Fruit fly (Drosophila melanogaster) whole organism, embryonic: ENCODE results near the gene CG14820.

Experiments used
- Adf1 ChIP-seq: fragments of 200-800 bp; sonication (Bioruptor generic); IDR thresholded peaks from 2 replicates; pipeline ENCODE4 v1.3.6; 2022; ENCODE audit warnings: missing biosample characterization, missing genetic modification characterization
- Asciz ChIP-seq: fragments of 200-800 bp; sonication (Bioruptor generic); optimal IDR thresholded peaks from 2 replicates; lab custom pipeline; 2017; ENCODE audit warnings: missing biosample characterization, mild to moderate bottlenecking, missing genetic modification characterization, missing genetic modification reagents
- CG10209 ChIP-seq: fragments of 200-800 bp; sonication (Bioruptor generic); optimal IDR thresholded peaks from 3 replicates; lab custom pipeline; 2017; ENCODE audit warnings: missing biosample characterization, mild to moderate bottlenecking, missing genetic modification characterization, missing genetic modification reagents
- CG11504 ChIP-seq: fragments of 200-800 bp; sonication (Bioruptor generic); optimal IDR thresholded peaks from 3 replicates; lab custom pipeline; 2019; ENCODE audit warnings: missing biosample characterization, mild to moderate bottlenecking, missing genetic modification characterization, moderate library complexity
- CG11696 ChIP-seq: fragments of 200-800 bp; sonication (Bioruptor generic); IDR thresholded peaks from 2 replicates; pipeline ENCODE4 v1.3.6; 2022; ENCODE audit warnings: missing biosample characterization, missing genetic modification characterization
- CG1832 ChIP-seq: fragments of 200-800 bp; sonication (Bioruptor generic); optimal IDR thresholded peaks from 2 replicates; lab custom pipeline; 2017; ENCODE audit warnings: missing biosample characterization, mild to moderate bottlenecking, missing genetic modification characterization, inconsistent platforms
- CG3281 ChIP-seq: fragments of 200-800 bp; sonication (Bioruptor generic); optimal IDR thresholded peaks from 3 replicates; lab custom pipeline; 2017; ENCODE audit warnings: missing biosample characterization, mild to moderate bottlenecking, missing genetic modification characterization
- CG3995 ChIP-seq: fragments of 200-800 bp; sonication (Bioruptor generic); optimal IDR thresholded peaks from 3 replicates; lab custom pipeline; 2016; ENCODE audit warnings: missing biosample characterization, missing genetic modification characterization
- CG6272 ChIP-seq: fragments of 200-800 bp; sonication (Bioruptor generic); IDR thresholded peaks from 2 replicates; pipeline ENCODE4 v1.3.6; 2022; ENCODE audit warnings: missing biosample characterization, missing genetic modification characterization
- CG6689 ChIP-seq: fragments of 200-800 bp; sonication (Bioruptor generic); IDR thresholded peaks from 2 replicates; pipeline ENCODE4 v1.3.6; 2022; ENCODE audit warnings: missing biosample characterization, missing genetic modification characterization
- CG7745 ChIP-seq: fragments of 200-800 bp; sonication (Bioruptor generic); optimal IDR thresholded peaks from 2 replicates; lab custom pipeline; 2018; ENCODE audit warnings: missing biosample characterization, mild to moderate bottlenecking, missing genetic modification characterization, moderate library complexity
- CG7786 ChIP-seq: fragments of 200-800 bp; sonication (Bioruptor generic); optimal IDR thresholded peaks from 2 replicates; lab custom pipeline; 2016; ENCODE audit warnings: missing biosample characterization, missing genetic modification characterization
- CG7928 ChIP-seq: fragments of 200-800 bp; sonication (Bioruptor generic); optimal IDR thresholded peaks from 2 replicates; lab custom pipeline; 2017; ENCODE audit warnings: missing biosample characterization, mild to moderate bottlenecking, missing genetic modification characterization
- CG8478 ChIP-seq: fragments of >200 bp; optimal IDR thresholded peaks from 2 replicates; lab custom pipeline; 2018
- CHES-1-like ChIP-seq: fragments of 200-800 bp; sonication (Bioruptor generic); optimal IDR thresholded peaks from 2 replicates; lab custom pipeline; 2016; ENCODE audit warnings: missing biosample characterization, missing genetic modification characterization
- Camta ChIP-seq: fragments of 200-800 bp; sonication (Bioruptor generic); optimal IDR thresholded peaks from 2 replicates; lab custom pipeline; 2016; ENCODE audit warnings: missing biosample characterization, missing genetic modification characterization
- Doc2 ChIP-seq: fragments of 200-800 bp; sonication (Bioruptor generic); IDR thresholded peaks from 2 replicates; pipeline ENCODE4 v1.3.6; 2022; ENCODE audit warnings: missing biosample characterization, missing genetic modification characterization
- Hey ChIP-seq: fragments of 200-800 bp; sonication (Bioruptor generic); optimal IDR thresholded peaks from 3 replicates; lab custom pipeline; 2018; ENCODE audit warnings: missing biosample characterization, mild to moderate bottlenecking, missing genetic modification characterization
- Hmx ChIP-seq: fragments of 200-800 bp; sonication (Bioruptor generic); optimal IDR thresholded peaks from 2 replicates; lab custom pipeline; 2016; ENCODE audit warnings: missing biosample characterization, missing genetic modification characterization
- Hr78 ChIP-seq, 2 experiments: fragments of 200-800 bp in 1 of 2; fragments of >200 bp in 1 of 2; sonication (Bioruptor generic) in 1 of 2; optimal IDR thresholded peaks; 2 replicates each; lab custom pipeline; 2017 to 2019; ENCODE audit warnings: missing biosample characterization in 2 of 2, missing genetic modification characterization in 2 of 2, mild to moderate bottlenecking in 1 of 2, moderate library complexity in 1 of 2
- Lhr ChIP-seq: fragments of 200-800 bp; sonication (Bioruptor generic); optimal IDR thresholded peaks from 3 replicates; lab custom pipeline; 2017; ENCODE audit warnings: mild to moderate bottlenecking, missing biosample characterization, missing genetic modification reagents, missing genetic modification characterization
- Lim3 ChIP-seq: fragments of 200-800 bp; sonication (Bioruptor generic); IDR thresholded peaks from 2 replicates; pipeline ENCODE4 v1.3.6; 2022; ENCODE audit warnings: missing biosample characterization, missing genetic modification characterization
- NC2β ChIP-seq: fragments of 200-800 bp; sonication (Bioruptor generic); optimal IDR thresholded peaks from 2 replicates; lab custom pipeline; 2016; ENCODE audit warnings: missing biosample characterization, missing genetic modification characterization
- Optix ChIP-seq: fragments of 200-800 bp; sonication (Bioruptor generic); IDR thresholded peaks from 3 replicates; pipeline ENCODE4 v1.3.6; 2022; ENCODE audit warnings: missing biosample characterization, missing genetic modification characterization
- Ravus ChIP-seq: fragments of 200-800 bp; sonication (Bioruptor generic); IDR thresholded peaks from 2 replicates; pipeline ENCODE4 v1.3.6; 2022; ENCODE audit warnings: missing biosample characterization, missing genetic modification characterization
- Sox100B ChIP-seq: fragments of 200-800 bp; sonication (Bioruptor generic); optimal IDR thresholded peaks from 3 replicates; lab custom pipeline; 2018; ENCODE audit warnings: missing biosample characterization, mild to moderate bottlenecking, missing genetic modification characterization
- Tbp ChIP-seq: fragments of >200 bp; optimal IDR thresholded peaks from 2 replicates; lab custom pipeline; 2018; ENCODE audit warnings: missing biosample characterization, missing genetic modification characterization
- Usf ChIP-seq: fragments of 200-800 bp; sonication (Bioruptor generic); optimal IDR thresholded peaks from 2 replicates; lab custom pipeline; 2017; ENCODE audit warnings: missing genotype, missing biosample characterization, missing genetic modification characterization
- az2 ChIP-seq: fragments of 200-800 bp; sonication (Bioruptor generic); optimal IDR thresholded peaks from 3 replicates; lab custom pipeline; 2016; ENCODE audit warnings: missing biosample characterization, missing genetic modification characterization
- cato ChIP-seq: fragments of 200-800 bp; sonication (Bioruptor generic); optimal IDR thresholded peaks from 2 replicates; lab custom pipeline; 2016; ENCODE audit warnings: missing biosample characterization, missing genetic modification characterization, borderline replicate concordance
- cg ChIP-seq: fragments of 200-800 bp; sonication (Bioruptor generic); optimal IDR thresholded peaks from 3 replicates; lab custom pipeline; 2019; ENCODE audit warnings: missing biosample characterization, mild to moderate bottlenecking, missing genetic modification characterization, moderate library complexity
- chif ChIP-seq, 2 experiments: fragments of 200-800 bp; sonication (Bioruptor generic); optimal IDR thresholded peaks; 3 replicates each; lab custom pipeline; 2016; ENCODE audit warnings: missing biosample characterization in 2 of 2, missing genetic modification characterization in 2 of 2
- dan ChIP-seq: fragments of 200-800 bp; sonication (Bioruptor generic); IDR thresholded peaks from 2 replicates; pipeline ENCODE4 v1.3.6; 2022; ENCODE audit warnings: missing biosample characterization, missing genetic modification characterization
- en ChIP-seq: fragments of 200-800 bp; sonication (Bioruptor generic); optimal IDR thresholded peaks from 2 replicates; lab custom pipeline; 2016; ENCODE audit warnings: missing biosample characterization, missing genetic modification characterization
- gem ChIP-seq: fragments of 200-800 bp; sonication (Bioruptor generic); optimal IDR thresholded peaks from 2 replicates; lab custom pipeline; 2019; ENCODE audit warnings: missing biosample characterization, mild to moderate bottlenecking, missing genetic modification characterization, moderate library complexity
- gsb-n ChIP-seq: fragments of 200-800 bp; sonication (Bioruptor generic); optimal IDR thresholded peaks from 3 replicates; lab custom pipeline; 2018; ENCODE audit warnings: missing biosample characterization, mild to moderate bottlenecking, missing genetic modification characterization
- h ChIP-seq: fragments of >200 bp; optimal IDR thresholded peaks from 2 replicates; lab custom pipeline; 2017
- ind ChIP-seq: fragments of 200-800 bp; sonication (Bioruptor generic); optimal IDR thresholded peaks from 3 replicates; lab custom pipeline; 2016; ENCODE audit warnings: missing biosample characterization, missing genetic modification characterization
- jigr1 ChIP-seq: fragments of 200-800 bp; sonication (Bioruptor generic); IDR thresholded peaks from 3 replicates; pipeline ENCODE4 v1.3.6; 2022; ENCODE audit warnings: missing biosample characterization, missing genetic modification characterization
- kay ChIP-seq: fragments of 200-800 bp; sonication (Bioruptor generic); optimal IDR thresholded peaks from 2 replicates; lab custom pipeline; 2016; ENCODE audit warnings: missing biosample characterization, missing genetic modification characterization
- knrl ChIP-seq: fragments of 200-800 bp; sonication (Bioruptor generic); IDR thresholded peaks from 3 replicates; pipeline ENCODE4 v1.3.6; 2022; ENCODE audit warnings: missing biosample characterization, missing genetic modification characterization; ENCODE audit not compliant: partially characterized antibody
- nmo ChIP-seq: fragments of 200-800 bp; sonication (Bioruptor generic); optimal IDR thresholded peaks from 2 replicates; lab custom pipeline; 2018; ENCODE audit warnings: missing biosample characterization, mild to moderate bottlenecking, missing genetic modification characterization, moderate library complexity
- pan ChIP-seq, 4 experiments: fragments of >200 bp in 3 of 4; fragments of 200-800 bp in 1 of 4; sonication (Bioruptor generic) in 1 of 4; optimal IDR thresholded peaks in 3 of 4; IDR thresholded peaks in 1 of 4; 2 replicates each; pipeline versions ENCODE4 v1.3.6 to Lab custom; 2017 to 2022; ENCODE audit warnings: missing biosample characterization in 2 of 4, missing genetic modification characterization in 2 of 4, mixed read lengths in 1 of 4
- salm ChIP-seq: fragments of 200-800 bp; sonication (Bioruptor generic); optimal IDR thresholded peaks from 2 replicates; lab custom pipeline; 2018; ENCODE audit warnings: missing biosample characterization, mild to moderate bottlenecking, missing genetic modification characterization
- sob ChIP-seq: fragments of 200-800 bp; sonication (Bioruptor generic); IDR thresholded peaks from 2 replicates; pipeline ENCODE4 v1.3.6; 2022; ENCODE audit warnings: missing biosample characterization, missing genetic modification characterization
- tap ChIP-seq: fragments of 200-800 bp; optimal IDR thresholded peaks from 3 replicates; lab custom pipeline; 2019; ENCODE audit warnings: missing biosample characterization, mild to moderate bottlenecking, missing genetic modification characterization, moderate library complexity
- vnd ChIP-seq: fragments of 200-800 bp; sonication (Bioruptor generic); IDR thresholded peaks from 3 replicates; pipeline ENCODE4 v1.3.6; 2022; ENCODE audit warnings: missing biosample characterization, missing genetic modification characterization; ENCODE audit not compliant: partially characterized antibody
- yki ChIP-seq: fragments of >200 bp; optimal IDR thresholded peaks from 3 replicates; lab custom pipeline; 2018
- zf30C ChIP-seq: fragments of 200-800 bp; sonication (Bioruptor generic); optimal IDR thresholded peaks from 3 replicates; lab custom pipeline; 2018; ENCODE audit warnings: missing biosample characterization, mild to moderate bottlenecking, missing genetic modification characterization
- zfh1 ChIP-seq: fragments of 200-800 bp; sonication (Bioruptor generic); IDR thresholded peaks from 3 replicates; pipeline ENCODE4 v1.3.6; 2022; ENCODE audit warnings: missing biosample characterization, missing genetic modification characterization

CG14820 gene

DNA sequence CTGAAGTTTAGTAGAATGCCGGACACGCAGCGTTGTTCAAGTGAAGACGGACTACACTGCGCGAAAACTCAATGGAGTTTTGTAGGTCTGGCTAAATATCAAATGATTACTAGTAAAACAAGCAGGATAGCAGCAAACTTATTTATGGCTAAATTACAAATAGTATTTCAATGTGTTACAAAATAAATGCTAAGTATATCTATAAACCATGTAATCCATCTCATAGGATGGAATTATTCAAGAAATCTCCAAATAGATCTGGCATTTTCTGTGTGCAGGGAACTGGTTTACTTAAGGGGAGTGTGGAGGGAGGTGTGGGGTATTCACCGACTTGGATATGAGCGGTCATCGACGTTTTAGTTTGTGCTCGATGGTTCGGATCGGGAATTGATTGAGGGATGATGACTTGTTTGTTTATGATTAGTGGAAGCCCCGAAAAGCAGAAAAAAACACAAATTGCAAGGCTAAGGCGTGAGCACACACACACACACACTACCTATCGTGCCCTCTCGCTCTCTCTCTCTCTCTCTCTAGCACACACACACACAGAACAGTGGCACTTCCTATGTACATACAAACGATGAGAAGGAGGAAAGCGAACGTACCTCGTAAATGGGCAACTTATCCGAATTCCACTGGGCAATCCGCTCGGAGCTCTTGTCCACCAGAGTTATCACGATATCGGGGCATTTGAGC, 31.2 kb downstream of the CG14820 start (continued):
- peak; percentile 10; the same call in 1 of the 3 replicates for TF ChIP-seq jigr1
- TF ChIP-seq nmo (GFP tag; lab: Kevin White, UChicago): peak; percentile 86
- TF ChIP-seq dan (GFP tag; lab: Robert Waterston, UW): no peak
- peak; percentile 91 for TF ChIP-seq gem
- TF ChIP-seq CG11504: peak; percentile 86
- peak; percentile 90 for TF ChIP-seq zf30C (GFP tag; lab: Kevin White, UChicago)
- TF ChIP-seq pan (optimal IDR thresholded peaks at IDR 0.05; lab: Kevin White, UChicago): no peak
- TF ChIP-seq pan (GFP tag; optimal IDR thresholded peaks at IDR 0.05 in 1 of 2, IDR thresholded peaks at IDR 0.05 in 1 of 2): peak in 1 of 2 experiments; percentile 72
- no peak for TF ChIP-seq CG7745 (tag; lab: Kevin White, UChicago)
- peak; percentile 63 for TF ChIP-seq Lhr (GFP tag; lab: Kevin White, UChicago)
- TF ChIP-seq Usf (GFP tag; lab: Kevin White, UChicago): peak; percentile 54
- peak; percentile 71 for TF ChIP-seq sob
- peak; percentile 24 for TF ChIP-seq CG7928
- peak; percentile 85 for TF ChIP-seq az2 (GFP tag; lab: Kevin White, UChicago)
- TF ChIP-seq Tbp (GFP tag; lab: Kevin White, UChicago): no peak
- peak; percentile 52 for TF ChIP-seq CG6272 (GFP tag; lab: Robert Waterston, UW)
- no peak for TF ChIP-seq Hey (tag; lab: Kevin White, UChicago)
- TF ChIP-seq cg (GFP tag; lab: Kevin White, UChicago): peak; percentile 86
- TF ChIP-seq Adf1 (GFP tag; lab: Robert Waterston, UW): peak; percentile 30; the same call in 1 of the 2 replicates
- TF ChIP-seq CHES-1-like: peak; percentile 76
- TF ChIP-seq Hr78 (GFP tag; optimal IDR thresholded peaks at IDR 0.05; lab: Kevin White, UChicago): peak in 1 of 2 experiments; percentile 60
- peak; percentile 80 for TF ChIP-seq tap (tag; lab: Kevin White, UChicago)
- no peak for TF ChIP-seq h
- TF ChIP-seq CG6689 (GFP tag; lab: Robert Waterston, UW): peak; percentile 81
- no peak for TF ChIP-seq vnd (GFP tag; lab: Robert Waterston, UW)
- TF ChIP-seq Optix (GFP tag; lab: Robert Waterston, UW): 0 out of 3 replicates have a peak, but pooled peaks have one; percentile 46
- TF ChIP-seq salm: peak; percentile 46
- TF ChIP-seq en: peak; percentile 75
- TF ChIP-seq Lim3 (GFP tag; lab: Robert Waterston, UW): peak; percentile 64
- peak; percentile 43 for TF ChIP-seq Hmx (GFP tag; lab: Kevin White, UChicago)
- peak; percentile 66 for TF ChIP-seq cato (GFP tag; lab: Kevin White, UChicago)
- TF ChIP-seq kay (GFP tag; lab: Kevin White, UChicago): peak; percentile 66
- TF ChIP-seq CG8478 (lab: Kevin White, UChicago): peak; percentile 86
- TF ChIP-seq Camta (GFP tag; lab: Kevin White, UChicago): peak; percentile 87
- peak; percentile 41; the same call in 1 of the 2 replicates for TF ChIP-seq CG11696 (GFP tag; lab: Robert Waterston, UW)
- peak; percentile 78 for TF ChIP-seq CG7786 (GFP tag; lab: Kevin White, UChicago)
- TF ChIP-seq Doc2 (GFP tag; lab: Robert Waterston, UW): no peak
- TF ChIP-seq CG3995: no peak
- peak; percentile 74 for TF ChIP-seq Sox100B (GFP tag; lab: Kevin White, UChicago)
- TF ChIP-seq chif (GFP tag; optimal IDR thresholded peaks at IDR 0.05; lab: Kevin White, UChicago): peak; percentile 84 to 86
- TF ChIP-seq CG10209 (GFP tag; lab: Kevin White, UChicago): peak; percentile 87
- TF ChIP-seq ind (GFP tag; lab: Kevin White, UChicago): peak; percentile 78
- peak; percentile 78 for TF ChIP-seq zfh1 (GFP tag; lab: Robert Waterston, UW)
- peak; percentile 73 for TF ChIP-seq CG3281 (GFP tag; lab: Kevin White, UChicago)
- no peak for TF ChIP-seq yki (lab: Kevin White, UChicago)
- TF ChIP-seq gsb-n (tag; lab: Kevin White, UChicago): peak; percentile 84
- TF ChIP-seq Asciz (GFP tag; lab: Kevin White, UChicago): peak; percentile 65
- no peak for TF ChIP-seq knrl (GFP tag; lab: Robert Waterston, UW)
- TF ChIP-seq Ravus (GFP tag; lab: Robert Waterston, UW): no peak; the same call in 1 of the 2 replicates
- peak; percentile 76 for TF ChIP-seq NC2β (GFP tag; lab: Kevin White, UChicago)
- TF ChIP-seq CG1832 (GFP tag; lab: Kevin White, UChicago): peak; percentile 79
